Fruit fly (Drosophila melanogaster) whole organism, prepupa: ENCODE data around the gene Fip1.

ENCODE experiments used
- CG16779 ChIP-seq: fragments of 200-800 bp; sonication (Bioruptor generic); optimal IDR thresholded peaks from 3 replicates; lab custom pipeline; 2017; ENCODE audit warnings: missing biosample characterization, mild to moderate bottlenecking, missing genetic modification characterization
- CG4318 ChIP-seq: fragments of 200-800 bp; sonication (Bioruptor generic); optimal IDR thresholded peaks from 3 replicates; lab custom pipeline; 2017; ENCODE audit warnings: missing biosample characterization, mild to moderate bottlenecking, missing genetic modification characterization
- CG8632 ChIP-seq: fragments of 200-800 bp; sonication (Bioruptor generic); optimal IDR thresholded peaks from 3 replicates; lab custom pipeline; 2016; ENCODE audit warnings: missing biosample characterization, missing genetic modification characterization
- Eip75B ChIP-seq: fragments of 200-800 bp; sonication (Bioruptor generic); optimal IDR thresholded peaks from 3 replicates; lab custom pipeline; 2016; ENCODE audit warnings: missing biosample characterization, missing genetic modification characterization
- Eip93F ChIP-seq: fragments of 200-800 bp; sonication (Bioruptor generic); optimal IDR thresholded peaks from 2 replicates; lab custom pipeline; 2016; ENCODE audit warnings: missing biosample characterization, mild to moderate bottlenecking, missing genetic modification characterization
- Hr39 ChIP-seq: fragments of 200-800 bp; sonication (Bioruptor generic); optimal IDR thresholded peaks from 2 replicates; lab custom pipeline; 2016; ENCODE audit warnings: missing biosample characterization, missing genetic modification characterization
- Lpt ChIP-seq: fragments of 200-800 bp; sonication (Bioruptor generic); optimal IDR thresholded peaks from 3 replicates; lab custom pipeline; 2016; ENCODE audit warnings: missing biosample characterization, missing genetic modification characterization
- lz ChIP-seq: fragments of 200-800 bp; sonication (Bioruptor generic); optimal IDR thresholded peaks from 3 replicates; lab custom pipeline; 2016; ENCODE audit warnings: missing biosample characterization, missing genetic modification characterization
- topi ChIP-seq: fragments of 200-800 bp; sonication (Bioruptor generic); optimal IDR thresholded peaks from 3 replicates; lab custom pipeline; 2016; ENCODE audit warnings: missing biosample characterization, missing genetic modification characterization
- vri ChIP-seq: fragments of 200-800 bp; sonication (Bioruptor generic); optimal IDR thresholded peaks from 3 replicates; lab custom pipeline; 2016; ENCODE audit warnings: missing biosample characterization, mild to moderate bottlenecking, missing genetic modification characterization

DNA sequence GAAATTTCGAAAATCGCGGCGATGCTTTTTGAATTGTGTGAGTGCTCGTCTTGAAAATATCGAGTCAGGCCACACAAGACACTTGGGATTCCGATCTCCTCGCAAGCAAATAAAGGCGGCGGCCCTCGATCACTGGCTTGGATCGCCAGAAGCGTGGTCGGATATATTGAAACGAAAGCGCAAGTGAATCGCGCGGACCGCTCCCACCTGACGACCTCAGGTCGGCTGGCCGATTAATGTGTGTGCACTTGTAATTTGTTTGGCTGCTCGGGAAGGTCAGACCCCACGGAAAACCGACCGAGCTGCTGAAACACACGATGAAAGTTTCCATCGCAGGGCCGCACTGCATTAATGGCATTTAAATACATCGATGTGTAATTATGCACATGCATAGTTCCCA is 9.4 kb upstream of the Fip1 start:
- TF ChIP-seq Hr39 (GFP tag; lab: Kevin White, UChicago) (no peak), Eip93F (no peak), CG4318 (GFP tag; lab: Kevin White, UChicago) (no peak), lz (GFP tag; lab: Kevin White, UChicago) (no peak), Eip75B (GFP tag; lab: Kevin White, UChicago) (no peak), topi (GFP tag; lab: Kevin White, UChicago) (no peak), Lpt (GFP tag; lab: Kevin White, UChicago) (no peak), CG8632 (GFP tag; lab: Kevin White, UChicago) (no peak), CG16779 (no peak), vri (GFP tag; lab: Kevin White, UChicago) (no peak)
